Worm (Caenorhabditis elegans) whole organism, L4 larva: ENCODE data around the gene Y43B11AR.1.
A peak's percentile ranks its signal among the peaks of the same experiment; 100 is the strongest.

Experiments used
- nhr-10 ChIP-seq: fragments of 150-350 bp; optimal IDR thresholded peaks from 2 replicates; lab custom pipeline; 2014; ENCODE audit warnings: missing biosample characterization, missing genetic modification characterization
- nhr-28 ChIP-seq: fragments of 150-350 bp; optimal IDR thresholded peaks from 2 replicates; lab custom pipeline; 2014; ENCODE audit warnings: missing biosample characterization, missing genetic modification characterization

DNA sequence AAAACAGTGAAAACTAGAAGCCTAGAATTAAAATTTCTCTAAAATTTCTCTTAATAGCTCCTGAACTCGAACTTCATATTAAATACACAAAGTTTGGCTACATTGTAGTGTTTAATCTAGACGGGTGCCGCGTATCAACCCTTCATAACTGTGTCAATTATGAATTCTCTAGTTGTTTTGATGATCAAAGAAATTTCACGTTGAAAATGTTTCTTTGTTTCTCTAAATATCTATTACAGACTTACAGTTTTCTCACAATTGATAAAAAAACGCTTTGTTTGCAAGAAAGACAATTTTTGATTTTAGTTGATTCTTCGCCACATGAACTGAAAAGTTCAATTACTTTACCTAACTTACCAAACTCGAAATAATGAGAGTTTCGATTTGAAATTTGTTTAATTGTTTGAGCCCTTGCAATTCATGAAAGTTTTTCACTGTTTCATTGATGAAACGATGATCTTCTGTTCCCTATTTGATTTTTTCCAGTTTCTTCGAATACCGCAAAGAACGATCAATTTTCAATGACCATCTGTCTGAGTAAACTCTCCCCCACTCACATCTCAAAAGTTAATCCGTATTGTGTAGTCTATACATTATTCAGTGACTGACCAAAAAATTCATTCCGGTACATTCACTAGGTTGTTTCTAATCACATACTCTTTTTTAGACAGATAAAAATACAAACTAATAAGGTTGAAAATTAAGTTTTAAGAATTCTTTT lies 34.5 kb upstream of the Y43B11AR.1 start:
- TF ChIP-seq nhr-28 (tag; lab: Kevin White, UChicago) (peak; percentile 23), nhr-10 (tag; lab: Kevin White, UChicago) (peak; percentile 68)
